Fruit fly (Drosophila melanogaster) whole organism, embryonic: ENCODE results near the gene CG1738.

Experiments
- Abd-B ChIP-seq: fragments of 200-800 bp; sonication (Bioruptor generic); optimal IDR thresholded peaks from 2 replicates; lab custom pipeline; 2018; ENCODE audit warnings: missing biosample characterization, mild to moderate bottlenecking, missing genetic modification characterization, moderate library complexity
- Atf3 ChIP-seq: fragments of 200-800 bp; sonication (Bioruptor generic); optimal IDR thresholded peaks from 3 replicates; lab custom pipeline; 2016; ENCODE audit warnings: missing biosample characterization, missing genetic modification characterization
- C15 ChIP-seq: fragments of 200-800 bp; sonication (Bioruptor generic); IDR thresholded peaks from 3 replicates; pipeline ENCODE4 v1.3.6; 2022; ENCODE audit warnings: missing biosample characterization, missing genetic modification characterization
- CG10366 ChIP-seq: fragments of 200-800 bp; sonication (Bioruptor generic); IDR thresholded peaks from 2 replicates; pipeline ENCODE4 v1.3.6; 2022; ENCODE audit warnings: missing biosample characterization, missing genetic modification characterization
- CG10654 ChIP-seq: fragments of 200-800 bp; sonication (Bioruptor generic); optimal IDR thresholded peaks from 2 replicates; lab custom pipeline; 2016; ENCODE audit warnings: missing biosample characterization, missing genetic modification characterization
- CG14860 ChIP-seq: fragments of 200-800 bp; sonication (Bioruptor generic); IDR thresholded peaks from 3 replicates; pipeline ENCODE4 v1.3.6; 2022; ENCODE audit warnings: missing biosample characterization, missing genetic modification characterization; ENCODE audit not compliant: partially characterized antibody
- CG1529 ChIP-seq: fragments of 200-800 bp; sonication (Bioruptor generic); optimal IDR thresholded peaks from 3 replicates; lab custom pipeline; 2018; ENCODE audit warnings: missing biosample characterization, missing genetic modification characterization
- CG1647 ChIP-seq: fragments of 200-800 bp; sonication (Bioruptor generic); optimal IDR thresholded peaks from 3 replicates; lab custom pipeline; 2016; ENCODE audit warnings: missing biosample characterization, missing genetic modification characterization
- CG16779 ChIP-seq: fragments of 200-800 bp; sonication (Bioruptor generic); IDR thresholded peaks from 2 replicates; pipeline ENCODE4 v1.3.6; 2022; ENCODE audit warnings: missing biosample characterization, missing genetic modification characterization
- CG17612 ChIP-seq: fragments of 200-800 bp; sonication (Bioruptor generic); IDR thresholded peaks from 2 replicates; pipeline ENCODE4 v1.3.6; 2022; ENCODE audit warnings: missing biosample characterization, missing genetic modification characterization
- CG31224 ChIP-seq: fragments of 200-800 bp; sonication (Bioruptor generic); IDR thresholded peaks from 2 replicates; pipeline ENCODE4 v1.3.6; 2022; ENCODE audit warnings: missing biosample characterization, missing genetic modification characterization
- CG33213 ChIP-seq: fragments of 200-800 bp; sonication (Bioruptor generic); optimal IDR thresholded peaks from 3 replicates; lab custom pipeline; 2016; ENCODE audit warnings: missing biosample characterization, missing genetic modification characterization
- CG42726 ChIP-seq: fragments of 200-800 bp; sonication (Bioruptor generic); IDR thresholded peaks from 2 replicates; pipeline ENCODE4 v1.3.6; 2022; ENCODE audit warnings: missing biosample characterization, missing genetic modification characterization; ENCODE audit not compliant: partially characterized antibody
- CG6683 ChIP-seq: fragments of 200-800 bp; sonication (Bioruptor generic); optimal IDR thresholded peaks from 2 replicates; lab custom pipeline; 2017; ENCODE audit warnings: missing biosample characterization, mild to moderate bottlenecking, missing genetic modification characterization, missing genetic modification reagents
- CG6813 ChIP-seq: fragments of 200-800 bp; sonication (Bioruptor generic); optimal IDR thresholded peaks from 2 replicates; lab custom pipeline; 2017; ENCODE audit warnings: missing biosample characterization, missing genetic modification characterization, mild to moderate bottlenecking, moderate library complexity, missing genetic modification reagents
- CG7271 ChIP-seq: fragments of 200-800 bp; sonication (Bioruptor generic); optimal IDR thresholded peaks from 2 replicates; lab custom pipeline; 2018; ENCODE audit warnings: missing biosample characterization, mild to moderate bottlenecking, missing genetic modification characterization, moderate library complexity
- CG7786 ChIP-seq: fragments of 200-800 bp; sonication (Bioruptor generic); optimal IDR thresholded peaks from 2 replicates; lab custom pipeline; 2016; ENCODE audit warnings: missing biosample characterization, missing genetic modification characterization
- CG8089 ChIP-seq: fragments of 200-800 bp; sonication (Bioruptor generic); optimal IDR thresholded peaks from 3 replicates; lab custom pipeline; 2016; ENCODE audit warnings: missing biosample characterization, missing genetic modification characterization
- CG8478 ChIP-seq: fragments of >200 bp; optimal IDR thresholded peaks from 2 replicates; lab custom pipeline; 2018
- D19A ChIP-seq: fragments of 200-800 bp; optimal IDR thresholded peaks from 3 replicates; lab custom pipeline; 2019; ENCODE audit warnings: missing biosample characterization, mild to moderate bottlenecking, missing genetic modification characterization, moderate library complexity
- Fer3 ChIP-seq: fragments of 200-800 bp; sonication (Bioruptor generic); optimal IDR thresholded peaks from 2 replicates; lab custom pipeline; 2018; ENCODE audit warnings: missing biosample characterization, mild to moderate bottlenecking, missing genetic modification characterization, moderate library complexity
- Lhr ChIP-seq: fragments of 200-800 bp; sonication (Bioruptor generic); optimal IDR thresholded peaks from 3 replicates; lab custom pipeline; 2017; ENCODE audit warnings: mild to moderate bottlenecking, missing biosample characterization, missing genetic modification reagents, missing genetic modification characterization
- MTF-1 ChIP-seq: fragments of 200-800 bp; sonication (Bioruptor generic); optimal IDR thresholded peaks from 2 replicates; lab custom pipeline; 2018; ENCODE audit warnings: missing biosample characterization, mild to moderate bottlenecking, missing genetic modification characterization, borderline replicate concordance
- Med ChIP-seq: fragments of 200-800 bp; sonication (Bioruptor generic); peaks from one replicate; lab custom pipeline; 2016; ENCODE audit warnings: missing biosample characterization, missing genetic modification characterization, mild to moderate bottlenecking, inconsistent platforms, moderate library complexity
- Meics ChIP-seq: fragments of 200-800 bp; sonication (Bioruptor generic); optimal IDR thresholded peaks from 2 replicates; lab custom pipeline; 2017; ENCODE audit warnings: missing biosample characterization, mild to moderate bottlenecking, missing genetic modification characterization
- NfI ChIP-seq: fragments of 200-800 bp; sonication (Bioruptor generic); optimal IDR thresholded peaks from 3 replicates; lab custom pipeline; 2018; ENCODE audit warnings: missing biosample characterization, mild to moderate bottlenecking, missing genetic modification characterization, moderate library complexity
- Ssrp ChIP-seq: fragments of 200-800 bp; sonication (Bioruptor generic); optimal IDR thresholded peaks from 2 replicates; lab custom pipeline; 2018; ENCODE audit warnings: missing biosample characterization, mild to moderate bottlenecking, missing genetic modification characterization, moderate library complexity
- TFAM ChIP-seq: fragments of 200-800 bp; sonication (Bioruptor generic); optimal IDR thresholded peaks from 2 replicates; lab custom pipeline; 2017; ENCODE audit warnings: missing biosample characterization, missing genetic modification characterization, inconsistent platforms
- ash1 ChIP-seq: fragments of 200-800 bp; sonication (Bioruptor generic); optimal IDR thresholded peaks from 2 replicates; lab custom pipeline; 2018; ENCODE audit warnings: missing biosample characterization, mild to moderate bottlenecking, missing genetic modification characterization
- ato ChIP-seq: fragments of 200-800 bp; sonication (Bioruptor generic); IDR thresholded peaks from 2 replicates; pipeline ENCODE4 v1.3.6; 2022; ENCODE audit warnings: missing biosample characterization, missing genetic modification characterization; ENCODE audit not compliant: partially characterized antibody
- cg ChIP-seq: fragments of 200-800 bp; sonication (Bioruptor generic); optimal IDR thresholded peaks from 3 replicates; lab custom pipeline; 2019; ENCODE audit warnings: missing biosample characterization, mild to moderate bottlenecking, missing genetic modification characterization, moderate library complexity
- chinmo ChIP-seq: fragments of 200-800 bp; sonication (Bioruptor generic); IDR thresholded peaks from 4 replicates; pipeline ENCODE4 v1.3.6; 2022; ENCODE audit warnings: missing biosample characterization, missing genetic modification characterization; ENCODE audit not compliant: partially characterized antibody
- cwo ChIP-seq: fragments of 200-800 bp; sonication (Bioruptor generic); optimal IDR thresholded peaks from 3 replicates; lab custom pipeline; 2017; ENCODE audit warnings: missing biosample characterization, missing genetic modification characterization, mild to moderate bottlenecking, moderate library complexity, missing genetic modification reagents
- dpn ChIP-seq, 2 experiments: fragments of 200-800 bp; sonication (Bioruptor generic); optimal IDR thresholded peaks; 3 replicates each; lab custom pipeline; 2016; ENCODE audit warnings: missing biosample characterization in 2 of 2, missing genetic modification characterization in 2 of 2
- exex ChIP-seq: fragments of 200-800 bp; sonication (Bioruptor generic); optimal IDR thresholded peaks from 4 replicates; lab custom pipeline; 2018; ENCODE audit warnings: missing biosample characterization, mild to moderate bottlenecking, missing genetic modification characterization, moderate library complexity
- fd64A ChIP-seq: fragments of 200-800 bp; sonication (Bioruptor generic); optimal IDR thresholded peaks from 3 replicates; lab custom pipeline; 2018; ENCODE audit warnings: missing biosample characterization, mild to moderate bottlenecking, missing genetic modification characterization
- hth ChIP-seq: fragments of >200 bp; optimal IDR thresholded peaks from 2 replicates; lab custom pipeline; 2017; ENCODE audit warnings: inconsistent platforms
- klu ChIP-seq: fragments of 200-800 bp; sonication (Bioruptor generic); IDR thresholded peaks from 2 replicates; pipeline ENCODE4 v1.3.6; 2022; ENCODE audit warnings: missing biosample characterization, missing genetic modification characterization
- lov ChIP-seq, 2 experiments: fragments of 200-800 bp in 1 of 2; fragments of >200 bp in 1 of 2; sonication (Bioruptor generic) in 1 of 2; IDR thresholded peaks in 1 of 2; optimal IDR thresholded peaks in 1 of 2; 2 replicates in 1 of 2; 3 replicates in 1 of 2; pipeline versions ENCODE4 v1.3.6 to Lab custom; 2017 to 2022; ENCODE audit warnings: missing biosample characterization in 1 of 2, missing genetic modification characterization in 1 of 2
- odd ChIP-seq: fragments of 200-800 bp; sonication (Bioruptor generic); optimal IDR thresholded peaks from 2 replicates; lab custom pipeline; 2017; ENCODE audit warnings: missing biosample characterization, mild to moderate bottlenecking, missing genetic modification characterization
- otp ChIP-seq: fragments of 200-800 bp; sonication (Bioruptor generic); IDR thresholded peaks from 3 replicates; pipeline ENCODE4, ENCODE4 v1.3.6; 2022; ENCODE audit warnings: missing biosample characterization, missing genetic modification characterization
- slbo ChIP-seq: fragments of 200-800 bp; sonication (Bioruptor generic); IDR thresholded peaks from 2 replicates; pipeline ENCODE4 v1.3.6; 2022; ENCODE audit warnings: missing biosample characterization, missing genetic modification characterization
- slou ChIP-seq: fragments of 200-800 bp; sonication (Bioruptor generic); optimal IDR thresholded peaks from 3 replicates; lab custom pipeline; 2016; ENCODE audit warnings: missing biosample characterization, missing genetic modification characterization
- tin ChIP-seq: fragments of 200-800 bp; sonication (Bioruptor generic); optimal IDR thresholded peaks from 3 replicates; lab custom pipeline; 2016; ENCODE audit warnings: missing biosample characterization, missing genetic modification characterization
- vvl ChIP-seq: fragments of 200-800 bp; sonication (Bioruptor generic); IDR thresholded peaks from 2 replicates; pipeline ENCODE4 v1.3.6; 2022; ENCODE audit warnings: missing biosample characterization, missing genetic modification characterization
- z ChIP-seq: fragments of 200-800 bp; sonication (Bioruptor generic); IDR thresholded peaks from 3 replicates; pipeline ENCODE4 v1.3.6; 2022; ENCODE audit warnings: missing biosample characterization, missing genetic modification characterization

The CG1738 gene

dm6 chrX:11389494-11390447 is 40.9 kb downstream of the CG1738 start (continued):
- no peak for TF ChIP-seq CG8089 (GFP tag; lab: Kevin White, UChicago)
- TF ChIP-seq z (GFP tag; lab: Robert Waterston, UW), result no peak
- TF ChIP-seq CG17612 (GFP tag; lab: Robert Waterston, UW), result no peak
- peak; percentile 90 for TF ChIP-seq cg (GFP tag; lab: Kevin White, UChicago)
- no peak for TF ChIP-seq Atf3 (GFP tag; lab: Kevin White, UChicago)
- no peak for TF ChIP-seq CG10366
- no peak for TF ChIP-seq Ssrp (tag; lab: Kevin White, UChicago)
- TF ChIP-seq hth (lab: Kevin White, UChicago), result no peak
- no peak for TF ChIP-seq vvl (GFP tag; lab: Robert Waterston, UW)
- no peak for TF ChIP-seq slou
- TF ChIP-seq CG1529 (GFP tag; lab: Kevin White, UChicago), result no peak
- TF ChIP-seq CG33213 (GFP tag; lab: Kevin White, UChicago), result no peak
- peak; percentile 65; the same call in 3 of the 4 replicates for TF ChIP-seq chinmo (GFP tag; lab: Robert Waterston, UW)
- TF ChIP-seq Lhr (GFP tag; lab: Kevin White, UChicago), result peak; percentile 49
- no peak for TF ChIP-seq exex (tag; lab: Kevin White, UChicago)
- no peak for TF ChIP-seq otp (GFP tag; lab: Robert Waterston, UW)
- TF ChIP-seq Fer3 (tag; lab: Kevin White, UChicago), result no peak
- no peak for TF ChIP-seq fd64A
- no peak for TF ChIP-seq klu (GFP tag; lab: Robert Waterston, UW)
- no peak for TF ChIP-seq tin (GFP tag; lab: Kevin White, UChicago)
- no peak for TF ChIP-seq MTF-1 (GFP tag; lab: Kevin White, UChicago)
- TF ChIP-seq CG16779 (GFP tag; lab: Robert Waterston, UW), result no peak
- no peak for TF ChIP-seq TFAM (GFP tag; lab: Kevin White, UChicago)
- TF ChIP-seq CG6813 (GFP tag; lab: Kevin White, UChicago), result no peak
- TF ChIP-seq CG10654 (GFP tag; lab: Kevin White, UChicago), result no peak
- no peak for TF ChIP-seq slbo (GFP tag; lab: Robert Waterston, UW)
- no peak for TF ChIP-seq D19A (tag; lab: Kevin White, UChicago)
- TF ChIP-seq CG7271, result no peak
- no peak for TF ChIP-seq CG42726
- TF ChIP-seq Med (GFP tag; lab: Kevin White, UChicago), result peak; percentile 54
- TF ChIP-seq CG6683, result no peak
- peak; percentile 83 for TF ChIP-seq CG14860 (GFP tag; lab: Robert Waterston, UW)
- TF ChIP-seq NfI (GFP tag; lab: Kevin White, UChicago), result no peak
- no peak for TF ChIP-seq Abd-B
- TF ChIP-seq CG31224 (GFP tag; lab: Robert Waterston, UW), result no peak
- TF ChIP-seq ash1 (GFP tag; lab: Kevin White, UChicago), result no peak
- TF ChIP-seq dpn (GFP tag; optimal IDR thresholded peaks at IDR 0.05; lab: Kevin White, UChicago), result no peak
- TF ChIP-seq Meics, result peak; percentile 75
- TF ChIP-seq C15 (GFP tag; lab: Robert Waterston, UW), result no peak
- TF ChIP-seq cwo (GFP tag; lab: Kevin White, UChicago), result no peak
- no peak; the same call in 1 of the 2 replicates for TF ChIP-seq ato (GFP tag; lab: Robert Waterston, UW)
- TF ChIP-seq CG7786 (GFP tag; lab: Kevin White, UChicago), result no peak
- no peak for TF ChIP-seq CG1647 (GFP tag; lab: Kevin White, UChicago)
- TF ChIP-seq lov (optimal IDR thresholded peaks at IDR 0.05; lab: Kevin White, UChicago), result no peak
- TF ChIP-seq lov (GFP tag; IDR thresholded peaks at IDR 0.05; lab: Robert Waterston, UW), result no peak
- no peak for TF ChIP-seq CG8478
- TF ChIP-seq odd, result no peak
